Fruit fly (Drosophila melanogaster): ENCODE results near the gene dmt.

dmt gene

DNA sequence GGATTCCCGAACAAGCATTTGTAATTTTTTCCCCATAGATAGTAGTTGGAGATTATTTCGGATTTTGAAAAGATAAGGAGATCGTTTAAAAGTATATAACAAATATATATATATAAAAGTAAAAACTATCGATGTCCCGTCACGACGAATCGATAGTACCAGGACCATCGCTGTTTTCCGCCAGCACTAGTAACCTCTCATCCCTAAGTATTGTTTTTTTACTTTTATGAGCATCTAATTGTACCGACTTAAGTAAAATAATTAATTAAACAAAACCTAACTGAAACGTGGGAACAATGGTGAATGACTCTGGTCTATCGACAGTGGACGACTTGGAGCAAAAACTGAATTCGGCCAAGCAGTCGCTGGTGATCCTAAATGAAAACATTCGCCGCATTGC, 29.8 kb downstream of the dmt start, which contains the start of gene Pnn (continued):
- TF ChIP-seq CG3995 (GFP tag; optimal IDR thresholded peaks at IDR 0.05) (peak; percentile 95), Taf1 (GFP tag; IDR thresholded peaks at IDR 0.05) (no peak), CG7963 (GFP tag; IDR thresholded peaks at IDR 0.05; ENCODE audit: partially characterized antibody) (peak; percentile 87), ash1 (GFP tag; optimal IDR thresholded peaks at IDR 0.05) (no peak), chn (GFP tag; optimal IDR thresholded peaks at IDR 0.05) (no peak), abd-A (tag; optimal IDR thresholded peaks at IDR 0.05) (peak; percentile 64), CG17385 (GFP tag; optimal IDR thresholded peaks at IDR 0.05) (no peak), CG12219 (GFP tag; optimal IDR thresholded peaks at IDR 0.05) (no peak), Sox100B (GFP tag; optimal IDR thresholded peaks at IDR 0.05) (peak; percentile 6), Ets97D (GFP tag; optimal IDR thresholded peaks at IDR 0.05) (no peak), CG2202 (tag; optimal IDR thresholded peaks at IDR 0.05) (no peak), CG6683 (GFP tag; optimal IDR thresholded peaks at IDR 0.05) (no peak), nmo (GFP tag; optimal IDR thresholded peaks at IDR 0.05) (peak; percentile 47), CG12391 (tag; optimal IDR thresholded peaks at IDR 0.05) (peak; percentile 49), CG14014 (GFP tag; IDR thresholded peaks at IDR 0.05) (no peak), Blimp-1 (GFP tag; optimal IDR thresholded peaks at IDR 0.05) (no peak), CG30020 (tag; optimal IDR thresholded peaks at IDR 0.05) (peak; percentile 63), CG7745 (tag; optimal IDR thresholded peaks at IDR 0.05) (peak; percentile 44), Awh (GFP tag; IDR thresholded peaks at IDR 0.05) (no peak), CG8924 (tag; optimal IDR thresholded peaks at IDR 0.05) (peak; percentile 52), pita (GFP tag; optimal IDR thresholded peaks at IDR 0.05) (no peak), sens (GFP tag) (peak; percentile 35), MBD-R2 (GFP tag; IDR thresholded peaks at IDR 0.05) (peak; percentile 91), tna (GFP tag; IDR thresholded peaks at IDR 0.05; ENCODE audit: partially characterized antibody) (peak; percentile 77), lmd (GFP tag; IDR thresholded peaks at IDR 0.05) (no peak), CG1792 (GFP tag; optimal IDR thresholded peaks at IDR 0.05) (no peak), CG32767 (GFP tag; IDR thresholded peaks at IDR 0.05) (0 out of 2 replicates have a peak, but pooled peaks have one; percentile 19), CG2129 (GFP tag; IDR thresholded peaks at IDR 0.05; ENCODE audit: partially characterized antibody) (peak; percentile 81), CG3726 (GFP tag; IDR thresholded peaks at IDR 0.05) (no peak), Dfd (GFP tag; optimal IDR thresholded peaks at IDR 0.05) (no peak), CG4854 (GFP tag; optimal IDR thresholded peaks at IDR 0.05) (no peak), knrl (GFP tag; IDR thresholded peaks at IDR 0.05; ENCODE audit: partially characterized antibody) (peak; percentile 92), slou (GFP tag; optimal IDR thresholded peaks at IDR 0.05) (no peak), CG34422 (GFP tag; IDR thresholded peaks at IDR 0.05) (no peak), HmgZ (tag; optimal IDR thresholded peaks at IDR 0.05) (peak; percentile 21), D (optimal IDR thresholded peaks at IDR 0.05) (no peak), D (GFP tag; optimal IDR thresholded peaks at IDR 0.05) (peak; percentile 16), cad (GFP tag; optimal IDR thresholded peaks at IDR 0.05) (peak; percentile 30), NFAT (GFP tag; IDR thresholded peaks at IDR 0.05) (peak; percentile 30; the same call in 1 of the 2 replicates), Atf3 (GFP tag; optimal IDR thresholded peaks at IDR 0.05) (no peak), bab2 (GFP tag; optimal IDR thresholded peaks at IDR 0.05) (no peak), CG10267 (tag; optimal IDR thresholded peaks at IDR 0.05) (peak; percentile 40), stwl (tag; optimal IDR thresholded peaks at IDR 0.05) (peak; percentile 32), Myb (GFP tag; optimal IDR thresholded peaks at IDR 0.05) (no peak), CG13894 (tag; optimal IDR thresholded peaks at IDR 0.05) (peak; percentile 77), tgo (GFP tag; IDR thresholded peaks at IDR 0.05) (no peak), danr (GFP tag; IDR thresholded peaks at IDR 0.05) (no peak), p53 (GFP tag; optimal IDR thresholded peaks at IDR 0.05) (no peak), TFAM (GFP tag; optimal IDR thresholded peaks at IDR 0.05) (no peak), insv (GFP tag; optimal IDR thresholded peaks at IDR 0.05) (no peak), br (optimal IDR thresholded peaks at IDR 0.05) (no peak), ewg (GFP tag; optimal IDR thresholded peaks at IDR 0.05) (no peak)
